Worm (Caenorhabditis elegans) whole organism, midembryonic: ENCODE data around the gene F59B1.6.

Experiments used
- T22C8.4 ChIP-seq: fragments of 200-800 bp; sonication (Bioruptor generic); IDR thresholded peaks from 2 replicates; pipeline ENCODE4 v1.3.6; 2022; ENCODE audit warnings: missing genetic modification characterization, missing compliant biosample characterization
- cog-1 ChIP-seq: sonication (generic microtip); optimal IDR thresholded peaks from 2 replicates; lab custom pipeline; 2016; ENCODE audit warnings: missing genetic modification characterization, missing compliant biosample characterization
- flt-1 ChIP-seq: fragments of 200-800 bp; sonication (Bioruptor generic); IDR thresholded peaks from 2 replicates; pipeline ENCODE4 v1.3.6; 2022; ENCODE audit warnings: missing genetic modification characterization, missing compliant biosample characterization
- klf-2 ChIP-seq: fragments of 200-800 bp; sonication (Bioruptor generic); conservative IDR thresholded peaks from 2 replicates; pipeline ENCODE4 v1.3.6; 2022; ENCODE audit warnings: missing genetic modification reagents, missing genetic modification characterization, missing compliant biosample characterization
- med-1 ChIP-seq: sonication (generic microtip); optimal IDR thresholded peaks from 2 replicates; lab custom pipeline; 2017; ENCODE audit warnings: missing genetic modification characterization, mild to moderate bottlenecking, missing compliant biosample characterization, antibody characterized with exemption, missing genetic modification reagents; ENCODE audit not compliant: insufficient read depth
- ref-1 ChIP-seq: fragments of 200-800 bp; sonication (Bioruptor generic); conservative IDR thresholded peaks from 2 replicates; pipeline ENCODE4 v1.3.6; 2022; ENCODE audit warnings: missing genetic modification reagents, missing genetic modification characterization, missing compliant biosample characterization
- tab-1 ChIP-seq: fragments of 200-800 bp; sonication (Bioruptor generic); IDR thresholded peaks from 2 replicates; pipeline ENCODE4 v1.3.6; 2022; ENCODE audit warnings: missing genetic modification characterization, missing compliant biosample characterization
- ztf-23 ChIP-seq: fragments of 200-800 bp; sonication (Bioruptor generic); IDR thresholded peaks from 2 replicates; pipeline ENCODE4 v1.3.6; 2022; ENCODE audit warnings: missing genetic modification reagents, missing genetic modification characterization, missing compliant biosample characterization
- ztf-29 ChIP-seq: fragments of 200-800 bp; sonication (Bioruptor generic); IDR thresholded peaks from 2 replicates; pipeline ENCODE4 v1.3.6; 2022; ENCODE audit warnings: missing genetic modification reagents, missing genetic modification characterization, missing compliant biosample characterization

The F59B1.6 gene

DNA sequence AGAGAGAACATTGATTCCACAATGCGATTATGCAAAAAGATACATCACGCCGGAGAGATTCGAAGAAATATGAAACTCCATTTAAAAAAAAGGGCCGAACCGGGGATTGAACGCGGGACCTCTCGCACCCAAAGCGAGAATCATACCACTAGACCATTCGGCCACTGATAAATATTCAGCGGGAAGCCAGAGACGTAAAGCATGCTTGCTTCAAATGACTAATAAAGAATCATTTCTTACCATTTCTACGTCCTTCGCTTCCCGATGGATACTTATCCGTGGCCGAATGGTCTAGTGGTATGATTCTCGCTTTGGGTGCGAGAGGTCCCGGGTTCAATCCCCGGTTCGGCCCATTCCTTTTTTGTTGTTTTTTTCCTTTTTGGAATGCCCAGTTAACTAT is 43.3 kb downstream of the F59B1.6 start:
- TF ChIP-seq med-1 (GFP tag; lab: Kevin White, UChicago) (no peak), ref-1 (GFP tag; lab: Robert Waterston, UW) (no peak), flt-1 (no peak), T22C8.4 (no peak), ztf-23 (GFP tag; lab: Robert Waterston, UW) (no peak), klf-2 (GFP tag; lab: Robert Waterston, UW) (no peak), ztf-29 (GFP tag; lab: Robert Waterston, UW) (no peak), cog-1 (tag; lab: Kevin White, UChicago) (no peak), tab-1 (GFP tag; lab: Robert Waterston, UW) (no peak)

ce11 chrV:3587633-3588032 is 43.9 kb downstream of the F59B1.6 start:
- TF ChIP-seq ztf-29 (GFP tag; lab: Robert Waterston, UW) (peak; percentile 49; the same call in 1 of the 2 replicates), cog-1 (tag; lab: Kevin White, UChicago) (no peak), med-1 (GFP tag; lab: Kevin White, UChicago) (peak; percentile 66), tab-1 (GFP tag; lab: Robert Waterston, UW) (peak; percentile 81; the same call in 1 of the 2 replicates), ref-1 (GFP tag; lab: Robert Waterston, UW) (no peak), T22C8.4 (0 out of 2 replicates have a peak, but pooled peaks have one; percentile 15), ztf-23 (GFP tag; lab: Robert Waterston, UW) (peak; percentile 76), klf-2 (GFP tag; lab: Robert Waterston, UW) (0 out of 2 replicates have a peak, but pooled peaks have one; percentile 57), flt-1 (peak; percentile 74)

DNA sequence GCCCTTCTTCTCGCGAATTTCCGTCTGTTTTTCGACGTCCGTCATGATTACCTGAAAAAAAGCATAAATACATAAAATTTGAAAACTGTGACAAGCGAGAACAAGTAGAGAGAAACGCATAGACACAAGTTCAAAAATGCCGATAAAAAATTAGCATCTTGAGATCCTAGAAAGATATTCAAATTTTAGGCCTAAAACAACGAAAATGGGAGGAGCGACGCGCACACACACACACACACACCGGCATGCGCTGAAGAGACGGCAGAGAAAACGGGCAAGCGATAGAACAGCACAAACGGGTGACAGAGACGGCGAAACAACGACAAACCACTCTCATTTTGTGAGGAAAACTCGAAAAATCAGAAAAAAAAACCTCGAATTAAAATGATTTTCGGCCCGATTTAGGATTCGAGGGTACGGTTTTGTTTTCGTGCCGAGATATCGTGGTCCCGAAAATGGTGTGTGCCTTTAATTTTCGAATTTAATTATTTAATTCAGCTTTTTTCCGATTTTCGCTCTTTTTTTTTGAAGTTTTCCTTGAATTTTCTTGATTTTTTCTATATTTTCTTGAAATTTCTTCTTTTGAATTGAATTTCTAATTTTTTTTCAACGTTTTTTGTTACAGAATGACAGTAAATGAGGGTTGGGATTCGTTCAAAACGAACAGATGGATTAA is 45.3 kb downstream of the F59B1.6 start, which contains the start of the genes rpl-11.1 and T22F3.2:
TSS of gene rpl-11.1 (minus strand) at position 51 of the 676 bp plus-strand sequence.
TSS of gene T22F3.2 (plus strand) at position 626 of the 676 bp plus-strand sequence.
- TF ChIP-seq ztf-29 (GFP tag; lab: Robert Waterston, UW) (no peak), ref-1 (GFP tag; lab: Robert Waterston, UW) (no peak), T22C8.4 (no peak), flt-1 (no peak), klf-2 (GFP tag; lab: Robert Waterston, UW) (no peak), ztf-23 (GFP tag; lab: Robert Waterston, UW) (no peak), cog-1 (tag; lab: Kevin White, UChicago) (no peak), med-1 (GFP tag; lab: Kevin White, UChicago) (no peak), tab-1 (GFP tag; lab: Robert Waterston, UW) (no peak)

DNA sequence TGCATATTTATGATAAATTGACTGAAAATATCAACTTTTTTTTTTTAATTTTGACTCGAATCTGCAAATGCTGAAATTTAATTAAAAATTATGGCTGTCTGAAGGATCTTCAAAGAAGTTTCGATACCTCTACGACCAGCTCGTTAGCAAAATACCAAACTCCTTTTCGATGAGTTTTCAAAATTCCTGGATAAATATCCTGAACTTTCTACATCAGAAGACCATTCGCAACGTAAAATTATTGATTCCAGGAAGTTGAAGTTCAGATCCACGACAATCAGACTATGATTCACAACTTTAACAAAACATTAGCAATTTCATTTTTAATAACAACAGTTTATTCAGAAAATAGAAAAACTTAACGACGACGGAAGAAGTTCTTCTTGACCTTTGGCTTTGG is 46.5 kb downstream of the F59B1.6 start:
- no peak for TF ChIP-seq tab-1 (GFP tag; lab: Robert Waterston, UW)
- TF ChIP-seq T22C8.4, result no peak
- no peak for TF ChIP-seq ztf-23 (GFP tag; lab: Robert Waterston, UW)
- TF ChIP-seq med-1 (GFP tag; lab: Kevin White, UChicago), result no peak
- no peak for TF ChIP-seq flt-1
- no peak for TF ChIP-seq ref-1 (GFP tag; lab: Robert Waterston, UW)
- no peak for TF ChIP-seq klf-2 (GFP tag; lab: Robert Waterston, UW)

DNA sequence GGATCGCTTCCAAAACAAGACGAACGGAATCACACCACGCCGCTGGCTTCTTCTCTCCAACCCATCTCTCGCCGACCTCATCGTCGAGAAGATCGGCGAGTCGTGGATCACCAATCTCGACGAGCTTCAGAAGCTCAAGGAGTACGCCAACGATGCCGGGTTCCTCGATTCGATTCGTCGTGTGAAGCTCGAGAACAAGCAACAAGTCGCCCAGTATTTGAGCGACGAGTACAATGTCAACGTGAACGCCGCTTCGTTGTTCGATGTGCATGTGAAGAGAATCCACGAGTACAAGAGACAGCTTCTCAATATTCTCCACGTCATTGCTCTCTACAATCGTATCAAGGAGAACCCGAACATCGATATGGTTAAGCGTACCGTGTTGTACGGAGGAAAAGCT is 47.9 kb downstream of the F59B1.6 start:
- no peak for TF ChIP-seq ztf-29 (GFP tag; lab: Robert Waterston, UW)

- TF ChIP-seq klf-2 (GFP tag; lab: Robert Waterston, UW) (no peak), tab-1 (GFP tag; lab: Robert Waterston, UW) (no peak), ref-1 (GFP tag; lab: Robert Waterston, UW) (no peak), T22C8.4 (no peak), med-1 (GFP tag; lab: Kevin White, UChicago) (no peak)
These were observed 48.8 kb downstream of the F59B1.6 start for ce11 chrV:3582671-3583070.

DNA sequence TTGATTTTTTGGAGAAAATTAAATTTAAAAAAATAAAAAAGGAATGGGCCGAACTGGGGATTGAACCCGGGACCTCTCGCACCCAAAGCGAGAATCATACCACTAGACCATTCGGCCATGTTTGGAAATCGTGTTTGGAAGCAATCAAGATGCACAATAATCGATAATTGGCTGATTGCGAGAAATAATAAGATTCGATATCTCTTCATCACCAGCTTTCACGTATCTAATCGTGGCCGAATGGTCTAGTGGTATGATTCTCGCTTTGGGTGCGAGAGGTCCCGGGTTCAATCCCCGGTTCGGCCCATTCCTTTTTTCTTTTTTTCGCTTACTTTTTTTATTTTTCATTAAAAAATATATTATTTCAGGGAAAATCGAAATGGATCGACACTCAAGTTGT is 49.4 kb downstream of the F59B1.6 start:
- no peak for TF ChIP-seq klf-2 (GFP tag; lab: Robert Waterston, UW)
- peak; percentile 45 for TF ChIP-seq T22C8.4

DNA sequence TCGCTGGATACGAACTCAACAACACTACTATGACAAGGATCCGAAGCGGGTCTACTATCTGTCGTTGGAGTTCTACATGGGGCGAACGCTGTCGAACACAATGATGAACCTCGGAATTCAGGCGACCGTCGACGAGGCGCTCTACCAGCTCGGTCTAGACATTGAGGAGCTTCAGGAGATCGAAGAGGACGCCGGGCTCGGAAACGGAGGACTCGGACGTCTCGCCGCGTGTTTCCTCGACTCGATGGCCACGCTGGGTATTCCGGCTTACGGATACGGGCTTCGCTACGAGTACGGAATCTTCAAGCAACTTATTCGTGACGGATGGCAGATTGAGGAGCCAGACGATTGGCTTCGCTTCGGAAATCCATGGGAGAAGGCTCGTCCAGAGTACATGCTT is 49.8 kb downstream of the F59B1.6 start:
- TF ChIP-seq ztf-29 (GFP tag; lab: Robert Waterston, UW), result no peak
- TF ChIP-seq flt-1, result no peak
- no peak for TF ChIP-seq tab-1 (GFP tag; lab: Robert Waterston, UW)
- no peak for TF ChIP-seq cog-1 (tag; lab: Kevin White, UChicago)
- no peak for TF ChIP-seq T22C8.4
- TF ChIP-seq ztf-23 (GFP tag; lab: Robert Waterston, UW), result no peak
- TF ChIP-seq med-1 (GFP tag; lab: Kevin White, UChicago), result no peak
- no peak for TF ChIP-seq ref-1 (GFP tag; lab: Robert Waterston, UW)
- TF ChIP-seq klf-2 (GFP tag; lab: Robert Waterston, UW), result no peak

- TF ChIP-seq ref-1 (GFP tag; lab: Robert Waterston, UW) (no peak), ztf-29 (GFP tag; lab: Robert Waterston, UW) (no peak), cog-1 (tag; lab: Kevin White, UChicago) (no peak), klf-2 (GFP tag; lab: Robert Waterston, UW) (no peak), med-1 (GFP tag; lab: Kevin White, UChicago) (no peak), T22C8.4 (no peak), ztf-23 (GFP tag; lab: Robert Waterston, UW) (no peak), tab-1 (GFP tag; lab: Robert Waterston, UW) (no peak), flt-1 (no peak)
These were observed 50.5 kb downstream of the F59B1.6 start for ce11 chrV:3581034-3581433.

DNA sequence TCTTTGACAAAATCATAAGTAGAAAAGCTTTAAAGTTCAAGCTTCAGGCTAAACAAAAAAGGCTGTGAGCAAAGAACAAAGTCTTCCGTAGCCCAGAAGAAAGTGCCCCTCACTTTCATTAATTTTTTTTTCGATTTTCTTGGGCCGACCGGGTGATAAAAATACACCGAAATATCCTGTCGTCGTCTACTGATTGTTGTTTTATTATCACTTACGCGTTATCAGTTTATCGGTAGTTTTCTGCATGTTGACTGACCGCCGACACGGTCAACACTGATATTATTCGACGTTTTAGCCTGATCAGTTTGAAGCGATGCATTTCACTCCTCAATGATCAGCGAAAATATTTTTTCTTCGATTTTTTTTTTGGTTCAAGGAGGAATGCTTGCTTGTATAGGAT is 51.1 kb downstream of the F59B1.6 start:
- TF ChIP-seq klf-2 (GFP tag; lab: Robert Waterston, UW) (no peak), cog-1 (tag; lab: Kevin White, UChicago) (no peak), T22C8.4 (no peak), ztf-23 (GFP tag; lab: Robert Waterston, UW) (no peak), flt-1 (no peak), ztf-29 (GFP tag; lab: Robert Waterston, UW) (no peak), tab-1 (GFP tag; lab: Robert Waterston, UW) (no peak), ref-1 (GFP tag; lab: Robert Waterston, UW) (no peak), med-1 (GFP tag; lab: Kevin White, UChicago) (no peak)
